Fruit fly (Drosophila melanogaster): ENCODE data around the gene CG42342.

Gene CG42342

dm6 chr3R:16518150-16518662, 15.6 kb downstream of the CG42342 start:
- no peak for TF ChIP-seq CG8478 (optimal IDR thresholded peaks at IDR 0.05)
- no peak for TF ChIP-seq EcR (GFP tag; optimal IDR thresholded peaks at IDR 0.05)
- TF ChIP-seq Dll (optimal IDR thresholded peaks at IDR 0.05), result no peak
- TF ChIP-seq psq (optimal IDR thresholded peaks at IDR 0.05), result no peak
- no peak for TF ChIP-seq usp (GFP tag; optimal IDR thresholded peaks at IDR 0.05)
- TF ChIP-seq pan (optimal IDR thresholded peaks at IDR 0.05), result no peak

- TF ChIP-seq CG8478 (optimal IDR thresholded peaks at IDR 0.05), result no peak
- no peak for TF ChIP-seq psq (optimal IDR thresholded peaks at IDR 0.05)
- no peak for TF ChIP-seq pan (optimal IDR thresholded peaks at IDR 0.05)
- TF ChIP-seq EcR (GFP tag; optimal IDR thresholded peaks at IDR 0.05), result no peak
- TF ChIP-seq Dll (optimal IDR thresholded peaks at IDR 0.05), result no peak
- no peak for TF ChIP-seq usp (GFP tag; optimal IDR thresholded peaks at IDR 0.05)
Observed at dm6 chr3R:16523395-16523794, 20.8 kb downstream of the CG42342 start.

- no peak for TF ChIP-seq Dll (optimal IDR thresholded peaks at IDR 0.05)
- TF ChIP-seq EcR (GFP tag; optimal IDR thresholded peaks at IDR 0.05), result no peak
- no peak for TF ChIP-seq usp (GFP tag; optimal IDR thresholded peaks at IDR 0.05)
- TF ChIP-seq CG8478 (optimal IDR thresholded peaks at IDR 0.05), result no peak
- no peak for TF ChIP-seq pan (optimal IDR thresholded peaks at IDR 0.05)
- no peak for TF ChIP-seq psq (optimal IDR thresholded peaks at IDR 0.05)
Observed at dm6 chr3R:16524178-16524577, 21.6 kb downstream of the CG42342 start.

dm6 chr3R:16524593-16525111, 22.1 kb downstream of the CG42342 start:
- TF ChIP-seq psq (optimal IDR thresholded peaks at IDR 0.05), result no peak
- TF ChIP-seq Dll (optimal IDR thresholded peaks at IDR 0.05), result no peak
- no peak for TF ChIP-seq CG8478 (optimal IDR thresholded peaks at IDR 0.05)
- no peak for TF ChIP-seq usp (GFP tag; optimal IDR thresholded peaks at IDR 0.05)
- no peak for TF ChIP-seq EcR (GFP tag; optimal IDR thresholded peaks at IDR 0.05)
- no peak for TF ChIP-seq pan (optimal IDR thresholded peaks at IDR 0.05)

dm6 chr3R:16525555-16525954, 23.0 kb downstream of the CG42342 start:
- TF ChIP-seq usp (GFP tag; optimal IDR thresholded peaks at IDR 0.05) (no peak), CG8478 (optimal IDR thresholded peaks at IDR 0.05) (no peak), Dll (optimal IDR thresholded peaks at IDR 0.05) (no peak), psq (optimal IDR thresholded peaks at IDR 0.05) (no peak), EcR (GFP tag; optimal IDR thresholded peaks at IDR 0.05) (no peak), pan (optimal IDR thresholded peaks at IDR 0.05) (no peak)

- no peak for TF ChIP-seq usp (GFP tag; optimal IDR thresholded peaks at IDR 0.05)
- no peak for TF ChIP-seq Dll (optimal IDR thresholded peaks at IDR 0.05)
- no peak for TF ChIP-seq CG8478 (optimal IDR thresholded peaks at IDR 0.05)
- TF ChIP-seq pan (optimal IDR thresholded peaks at IDR 0.05), result no peak
- no peak for TF ChIP-seq EcR (GFP tag; optimal IDR thresholded peaks at IDR 0.05)
- TF ChIP-seq psq (optimal IDR thresholded peaks at IDR 0.05), result no peak
Observed at dm6 chr3R:16526256-16526655, 23.7 kb downstream of the CG42342 start.

dm6 chr3R:16526697-16527370, 24.3 kb downstream of the CG42342 start:
- TF ChIP-seq psq (optimal IDR thresholded peaks at IDR 0.05) (no peak), EcR (GFP tag; optimal IDR thresholded peaks at IDR 0.05) (no peak), CG8478 (optimal IDR thresholded peaks at IDR 0.05) (no peak), pan (optimal IDR thresholded peaks at IDR 0.05) (no peak), Dll (optimal IDR thresholded peaks at IDR 0.05) (no peak), usp (GFP tag; optimal IDR thresholded peaks at IDR 0.05) (no peak)

- TF ChIP-seq CG8478 (optimal IDR thresholded peaks at IDR 0.05) (no peak), usp (GFP tag; optimal IDR thresholded peaks at IDR 0.05) (no peak), psq (optimal IDR thresholded peaks at IDR 0.05) (no peak), Dll (optimal IDR thresholded peaks at IDR 0.05) (no peak), EcR (GFP tag; optimal IDR thresholded peaks at IDR 0.05) (no peak), pan (optimal IDR thresholded peaks at IDR 0.05) (no peak)
Observed at dm6 chr3R:16528429-16528828, 25.9 kb downstream of the CG42342 start.

dm6 chr3R:16530424-16530823, 27.9 kb downstream of the CG42342 start:
- no peak for TF ChIP-seq Dll (optimal IDR thresholded peaks at IDR 0.05)
- TF ChIP-seq EcR (GFP tag; optimal IDR thresholded peaks at IDR 0.05), result no peak
- no peak for TF ChIP-seq pan (optimal IDR thresholded peaks at IDR 0.05)
- TF ChIP-seq psq (optimal IDR thresholded peaks at IDR 0.05), result no peak
- no peak for TF ChIP-seq usp (GFP tag; optimal IDR thresholded peaks at IDR 0.05)
- TF ChIP-seq CG8478 (optimal IDR thresholded peaks at IDR 0.05), result no peak

dm6 chr3R:16533749-16534304, 31.3 kb downstream of the CG42342 start:
- no peak for TF ChIP-seq usp (GFP tag; optimal IDR thresholded peaks at IDR 0.05)
- no peak for TF ChIP-seq CG8478 (optimal IDR thresholded peaks at IDR 0.05)
- TF ChIP-seq pan (optimal IDR thresholded peaks at IDR 0.05), result no peak
- TF ChIP-seq psq (optimal IDR thresholded peaks at IDR 0.05), result no peak
- no peak for TF ChIP-seq EcR (GFP tag; optimal IDR thresholded peaks at IDR 0.05)

dm6 chr3R:16537307-16537706, 34.7 kb downstream of the CG42342 start:
- TF ChIP-seq pan (optimal IDR thresholded peaks at IDR 0.05) (no peak), psq (optimal IDR thresholded peaks at IDR 0.05) (no peak), Dll (optimal IDR thresholded peaks at IDR 0.05) (no peak), EcR (GFP tag; optimal IDR thresholded peaks at IDR 0.05) (no peak), usp (GFP tag; optimal IDR thresholded peaks at IDR 0.05) (no peak), CG8478 (optimal IDR thresholded peaks at IDR 0.05) (no peak)

dm6 chr3R:16538862-16539437, 36.4 kb downstream of the CG42342 start:
- TF ChIP-seq EcR (GFP tag; optimal IDR thresholded peaks at IDR 0.05) (no peak), CG8478 (optimal IDR thresholded peaks at IDR 0.05) (no peak), psq (optimal IDR thresholded peaks at IDR 0.05) (no peak), usp (GFP tag; optimal IDR thresholded peaks at IDR 0.05) (no peak), Dll (optimal IDR thresholded peaks at IDR 0.05) (no peak), pan (optimal IDR thresholded peaks at IDR 0.05) (no peak)
